Worm (Caenorhabditis elegans) whole organism, L2 larva: ENCODE results near the gene sqst-4.

ENCODE experiments used
- aly-2 ChIP-seq: fragments of 150-350 bp; optimal IDR thresholded peaks from 2 replicates; lab custom pipeline; 2014; ENCODE audit warnings: missing biosample characterization, missing genetic modification characterization
- sma-3 ChIP-seq: sonication (generic microtip); optimal IDR thresholded peaks from 2 replicates; lab custom pipeline; 2016; ENCODE audit warnings: missing genetic modification reagents, missing genetic modification characterization, missing compliant biosample characterization
- snpc-4 ChIP-seq: fragments of 150-350 bp; optimal IDR thresholded peaks from 2 replicates; lab custom pipeline; 2014; ENCODE audit warnings: missing biosample characterization, missing genetic modification characterization

DNA sequence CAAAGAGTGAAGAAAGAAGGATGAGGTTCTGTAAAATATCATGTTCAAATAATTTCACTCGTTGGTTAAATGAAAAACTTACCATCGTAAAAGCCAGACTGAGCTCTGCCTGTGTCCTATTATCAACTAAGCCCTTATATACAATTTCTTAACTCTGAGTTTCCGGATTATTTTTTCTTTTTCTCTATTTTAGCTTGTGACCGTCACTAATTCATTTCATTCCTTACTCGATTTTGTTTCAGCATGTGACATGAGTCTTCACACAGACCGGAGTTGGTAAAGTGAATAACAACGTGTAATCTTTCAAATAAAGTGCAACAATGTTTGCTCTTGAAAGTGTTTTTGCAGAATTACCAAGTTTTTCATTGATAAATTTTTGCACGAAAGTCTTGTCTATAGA, 45.7 kb downstream of the sqst-4 start, which contains the start of gene cpr-2:
- TF ChIP-seq aly-2 (tag; lab: Kevin White, UChicago) = no peak
- TF ChIP-seq sma-3 (GFP tag; lab: Kevin White, UChicago) = no peak
- TF ChIP-seq snpc-4 (tag; lab: Kevin White, UChicago) = no peak
